Fruit fly (Drosophila melanogaster) whole organism, embryonic: Measurements from ENCODE around the gene CCAP-R.
A peak's percentile ranks its signal among the peaks of the same experiment; 100 is the strongest.

Experiments
- B-H2 ChIP-seq: fragments of 200-800 bp; sonication (Bioruptor generic); optimal IDR thresholded peaks from 2 replicates; lab custom pipeline; 2018; ENCODE audit warnings: missing biosample characterization, mild to moderate bottlenecking, missing genetic modification characterization
- Bdp1 ChIP-seq: fragments of 200-800 bp; sonication (Bioruptor generic); optimal IDR thresholded peaks from 3 replicates; lab custom pipeline; 2016; ENCODE audit warnings: missing biosample characterization, missing genetic modification characterization
- Bgb ChIP-seq: fragments of 200-800 bp; sonication (Bioruptor generic); IDR thresholded peaks from 2 replicates; pipeline ENCODE4 v1.3.6; 2022; ENCODE audit warnings: missing biosample characterization, missing genetic modification characterization; ENCODE audit not compliant: partially characterized antibody
- Blimp-1 ChIP-seq: fragments of 200-800 bp; sonication (Bioruptor generic); optimal IDR thresholded peaks from 3 replicates; lab custom pipeline; 2018; ENCODE audit warnings: missing biosample characterization, missing genetic modification characterization, mild to moderate bottlenecking, moderate library complexity, missing genetic modification reagents
- CG1024 ChIP-seq: fragments of 200-800 bp; sonication (Bioruptor generic); IDR thresholded peaks from 2 replicates; pipeline ENCODE4 v1.3.6; 2022; ENCODE audit warnings: missing biosample characterization, missing genetic modification characterization
- CG10366 ChIP-seq: fragments of 200-800 bp; sonication (Bioruptor generic); IDR thresholded peaks from 2 replicates; pipeline ENCODE4 v1.3.6; 2022; ENCODE audit warnings: missing biosample characterization, missing genetic modification characterization
- CG10431 ChIP-seq: fragments of 200-800 bp; sonication (Bioruptor generic); optimal IDR thresholded peaks from 3 replicates; lab custom pipeline; 2018; ENCODE audit warnings: missing biosample characterization, mild to moderate bottlenecking, missing genetic modification characterization
- CG12299 ChIP-seq: fragments of 200-800 bp; sonication (Bioruptor generic); optimal IDR thresholded peaks from 2 replicates; lab custom pipeline; 2018; ENCODE audit warnings: missing biosample characterization, mild to moderate bottlenecking, missing genetic modification characterization
- CG1233 ChIP-seq: fragments of 200-800 bp; sonication (Bioruptor generic); optimal IDR thresholded peaks from 4 replicates; lab custom pipeline; 2018; ENCODE audit warnings: missing biosample characterization, mild to moderate bottlenecking, missing genetic modification characterization
- CG13775 ChIP-seq: fragments of 200-800 bp; sonication (Bioruptor generic); optimal IDR thresholded peaks from 3 replicates; lab custom pipeline; 2017; ENCODE audit warnings: missing biosample characterization, mild to moderate bottlenecking, missing genetic modification characterization
- CG14050 ChIP-seq: fragments of 200-800 bp; sonication (Bioruptor generic); IDR thresholded peaks from 3 replicates; pipeline ENCODE4 v1.3.6; 2022; ENCODE audit warnings: missing biosample characterization, missing genetic modification characterization
- CG14667 ChIP-seq: fragments of 200-800 bp; sonication (Bioruptor generic); IDR thresholded peaks from 2 replicates; pipeline ENCODE4 v1.3.6; 2022; ENCODE audit warnings: missing biosample characterization, missing genetic modification characterization
- CG17186 ChIP-seq: fragments of 200-800 bp; sonication (Bioruptor generic); optimal IDR thresholded peaks from 3 replicates; lab custom pipeline; 2017; ENCODE audit warnings: missing biosample characterization, missing genetic modification reagents, missing genetic modification characterization
- CG17361 ChIP-seq: fragments of 200-800 bp; sonication (Bioruptor generic); IDR thresholded peaks from 3 replicates; pipeline ENCODE4 v1.3.6; 2022; ENCODE audit warnings: missing biosample characterization, missing genetic modification characterization
- CG2199 ChIP-seq: fragments of 200-800 bp; sonication (Bioruptor generic); IDR thresholded peaks from 3 replicates; pipeline ENCODE4 v1.3.6; 2022; ENCODE audit warnings: missing biosample characterization, missing genetic modification characterization
- CG2712 ChIP-seq: fragments of 200-800 bp; optimal IDR thresholded peaks from 3 replicates; lab custom pipeline; 2019; ENCODE audit warnings: missing biosample characterization, mild to moderate bottlenecking, missing genetic modification characterization, moderate library complexity
- CG32767 ChIP-seq: fragments of 200-800 bp; sonication (Bioruptor generic); IDR thresholded peaks from 2 replicates; pipeline ENCODE4 v1.3.6; 2022; ENCODE audit warnings: missing biosample characterization, missing genetic modification characterization
- CG32772 ChIP-seq: fragments of 200-800 bp; sonication (Bioruptor generic); IDR thresholded peaks from 2 replicates; pipeline ENCODE4 v1.3.6; 2022; ENCODE audit warnings: missing biosample characterization, missing genetic modification characterization
- CG3407 ChIP-seq: fragments of 200-800 bp; sonication (Bioruptor generic); optimal IDR thresholded peaks from 2 replicates; lab custom pipeline; 2018; ENCODE audit warnings: missing biosample characterization, mild to moderate bottlenecking, missing genetic modification characterization
- CG6683 ChIP-seq: fragments of 200-800 bp; sonication (Bioruptor generic); optimal IDR thresholded peaks from 2 replicates; lab custom pipeline; 2017; ENCODE audit warnings: missing biosample characterization, mild to moderate bottlenecking, missing genetic modification characterization, missing genetic modification reagents
- CG7839 ChIP-seq: fragments of 200-800 bp; sonication (Bioruptor generic); optimal IDR thresholded peaks from 3 replicates; lab custom pipeline; 2018; ENCODE audit warnings: missing biosample characterization, mild to moderate bottlenecking, missing genetic modification characterization, moderate library complexity
- CG8765 ChIP-seq: fragments of 200-800 bp; sonication (Bioruptor generic); IDR thresholded peaks from 2 replicates; pipeline ENCODE4 v1.3.6; 2022; ENCODE audit warnings: missing biosample characterization, missing genetic modification characterization
- Camta ChIP-seq: fragments of 200-800 bp; sonication (Bioruptor generic); optimal IDR thresholded peaks from 2 replicates; lab custom pipeline; 2016; ENCODE audit warnings: missing biosample characterization, missing genetic modification characterization
- CrebB ChIP-seq: fragments of 200-800 bp; sonication (Bioruptor generic); optimal IDR thresholded peaks from 3 replicates; lab custom pipeline; 2018; ENCODE audit warnings: missing biosample characterization, mild to moderate bottlenecking, missing genetic modification characterization
- Ets97D ChIP-seq: fragments of 200-800 bp; sonication (Bioruptor generic); optimal IDR thresholded peaks from 3 replicates; lab custom pipeline; 2016; ENCODE audit warnings: missing biosample characterization, missing genetic modification characterization
- Hand ChIP-seq: fragments of 200-800 bp; sonication (Bioruptor generic); optimal IDR thresholded peaks from 2 replicates; lab custom pipeline; 2017; ENCODE audit warnings: mild to moderate bottlenecking, missing biosample characterization, missing genetic modification reagents, missing genetic modification characterization
- HmgZ ChIP-seq: fragments of 200-800 bp; sonication (Bioruptor generic); optimal IDR thresholded peaks from 2 replicates; lab custom pipeline; 2018; ENCODE audit warnings: missing biosample characterization, mild to moderate bottlenecking, missing genetic modification characterization
- Hr3 ChIP-seq: fragments of 200-800 bp; sonication (Bioruptor generic); optimal IDR thresholded peaks from 3 replicates; lab custom pipeline; 2016; ENCODE audit warnings: missing biosample characterization, missing genetic modification characterization
- Kr ChIP-seq: fragments of 200-800 bp; sonication (Bioruptor generic); optimal IDR thresholded peaks from 2 replicates; lab custom pipeline; 2017; ENCODE audit warnings: missing biosample characterization, mild to moderate bottlenecking, missing genetic modification characterization
- Lpt ChIP-seq: fragments of >200 bp; optimal IDR thresholded peaks from 2 replicates; lab custom pipeline; 2018; ENCODE audit warnings: missing biosample characterization, missing genetic modification characterization
- Med ChIP-seq: fragments of 200-800 bp; sonication (Bioruptor generic); peaks from one replicate; lab custom pipeline; 2016; ENCODE audit warnings: missing biosample characterization, missing genetic modification characterization, mild to moderate bottlenecking, inconsistent platforms, moderate library complexity
- PHDP ChIP-seq: fragments of 200-800 bp; sonication (Bioruptor generic); optimal IDR thresholded peaks from 3 replicates; lab custom pipeline; 2018; ENCODE audit warnings: missing biosample characterization, mild to moderate bottlenecking, missing genetic modification characterization, moderate library complexity
- Rfx ChIP-seq: fragments of 200-800 bp; sonication (Bioruptor generic); IDR thresholded peaks from 2 replicates; pipeline ENCODE4 v1.3.6; 2022; ENCODE audit warnings: missing biosample characterization, missing genetic modification characterization
- Rx ChIP-seq: fragments of 200-800 bp; sonication (Bioruptor generic); IDR thresholded peaks from 2 replicates; pipeline ENCODE4 v1.3.6; 2022; ENCODE audit warnings: missing biosample characterization, missing genetic modification characterization
- Spps ChIP-seq: fragments of 200-800 bp; sonication (Bioruptor generic); optimal IDR thresholded peaks from 2 replicates; lab custom pipeline; 2018; ENCODE audit warnings: missing biosample characterization, mild to moderate bottlenecking, missing genetic modification characterization
- Tbp ChIP-seq: fragments of >200 bp; optimal IDR thresholded peaks from 2 replicates; lab custom pipeline; 2018; ENCODE audit warnings: missing biosample characterization, missing genetic modification characterization
- aop ChIP-seq: fragments of 200-800 bp; sonication (Bioruptor generic); IDR thresholded peaks from 2 replicates; pipeline ENCODE4 v1.3.6; 2022; ENCODE audit warnings: missing biosample characterization, missing genetic modification characterization
- cwo ChIP-seq: fragments of 200-800 bp; sonication (Bioruptor generic); optimal IDR thresholded peaks from 3 replicates; lab custom pipeline; 2017; ENCODE audit warnings: missing biosample characterization, missing genetic modification characterization, mild to moderate bottlenecking, moderate library complexity, missing genetic modification reagents
- dysf ChIP-seq: fragments of 200-800 bp; sonication (Bioruptor generic); IDR thresholded peaks from 3 replicates; pipeline ENCODE4 v1.3.6; 2022; ENCODE audit warnings: missing biosample characterization, missing genetic modification characterization
- emc ChIP-seq: fragments of 200-800 bp; sonication (Bioruptor generic); optimal IDR thresholded peaks from 2 replicates; lab custom pipeline; 2016; ENCODE audit warnings: missing biosample characterization, missing genetic modification characterization
- gce ChIP-seq: fragments of 200-800 bp; sonication (Bioruptor generic); IDR thresholded peaks from 3 replicates; pipeline ENCODE4 v1.3.6; 2022; ENCODE audit warnings: missing biosample characterization, missing genetic modification characterization
- gcm ChIP-seq: fragments of 200-800 bp; sonication (Bioruptor generic); optimal IDR thresholded peaks from 2 replicates; lab custom pipeline; 2019; ENCODE audit warnings: missing biosample characterization, mild to moderate bottlenecking, missing genetic modification characterization, moderate library complexity
- insv ChIP-seq, 2 experiments: fragments of 200-800 bp; sonication (Bioruptor generic); optimal IDR thresholded peaks; 3 replicates each; lab custom pipeline; 2016 to 2018; ENCODE audit warnings: missing biosample characterization in 2 of 2, missing genetic modification characterization in 2 of 2
- luna ChIP-seq: fragments of 200-800 bp; sonication (Bioruptor generic); optimal IDR thresholded peaks from 2 replicates; lab custom pipeline; 2016; ENCODE audit warnings: missing biosample characterization, missing genetic modification characterization
- mam ChIP-seq: fragments of 200-800 bp; sonication (Bioruptor generic); optimal IDR thresholded peaks from 3 replicates; lab custom pipeline; 2016; ENCODE audit warnings: missing biosample characterization, missing genetic modification characterization
- nmo ChIP-seq: fragments of 200-800 bp; sonication (Bioruptor generic); optimal IDR thresholded peaks from 2 replicates; lab custom pipeline; 2018; ENCODE audit warnings: missing biosample characterization, mild to moderate bottlenecking, missing genetic modification characterization, moderate library complexity
- pzg ChIP-seq: fragments of 200-800 bp; sonication (Bioruptor generic); optimal IDR thresholded peaks from 3 replicates; lab custom pipeline; 2018; ENCODE audit warnings: missing biosample characterization, mild to moderate bottlenecking, missing genetic modification characterization, moderate library complexity
- sens ChIP-seq: fragments of 200-800 bp; sonication (Bioruptor generic); peaks from one replicate; lab custom pipeline; 2016; ENCODE audit warnings: missing biosample characterization, missing genetic modification characterization
- seq ChIP-seq: fragments of 200-800 bp; sonication (Bioruptor generic); IDR thresholded peaks from 2 replicates; pipeline ENCODE4 v1.3.6; 2022; ENCODE audit warnings: missing biosample characterization, missing genetic modification characterization
- vnd ChIP-seq: fragments of 200-800 bp; sonication (Bioruptor generic); IDR thresholded peaks from 3 replicates; pipeline ENCODE4 v1.3.6; 2022; ENCODE audit warnings: missing biosample characterization, missing genetic modification characterization; ENCODE audit not compliant: partially characterized antibody

Gene CCAP-R

DNA sequence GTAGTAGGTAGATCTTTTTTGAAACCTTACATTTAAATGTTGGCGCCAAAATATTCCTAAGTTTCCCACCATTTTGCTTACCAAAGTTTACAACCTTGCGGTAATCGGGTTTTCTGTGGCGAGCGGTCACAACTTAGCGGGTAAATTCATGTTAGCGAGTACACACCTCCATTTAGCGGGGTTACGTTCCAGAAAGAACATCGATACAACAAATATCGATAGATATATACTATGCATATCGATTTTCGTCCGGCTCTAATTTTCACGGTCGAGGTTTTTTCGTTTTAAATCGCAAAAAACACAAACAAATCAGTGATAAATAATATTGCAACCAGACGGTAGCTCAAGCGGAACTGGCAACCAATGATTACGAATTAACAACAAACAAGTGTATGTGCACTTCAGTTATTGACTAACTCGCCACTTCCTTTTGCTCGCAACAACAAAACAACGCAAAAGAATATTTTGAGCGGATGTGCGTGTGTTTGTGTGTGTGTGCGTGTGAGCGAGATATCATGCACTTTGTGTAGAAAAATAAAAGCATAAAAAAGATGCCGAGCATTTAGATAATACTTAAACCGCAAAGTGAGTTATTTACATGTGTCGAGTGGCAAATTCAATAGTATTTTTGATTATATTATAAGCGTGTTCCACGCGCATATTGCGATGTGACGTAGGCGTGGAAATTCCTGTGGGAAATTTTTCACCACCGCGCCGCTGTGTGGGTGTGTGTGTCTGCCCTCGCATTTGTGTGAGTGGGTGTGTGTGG lies 67.6 kb downstream of the CCAP-R start, which contains the start of gene Lnk (continued):
- TF ChIP-seq CG1233 (GFP tag; lab: Kevin White, UChicago) (no peak), cwo (GFP tag; lab: Kevin White, UChicago) (no peak), CG8765 (peak; percentile 8; the same call in 1 of the 2 replicates), Hand (peak; percentile 12), Kr (GFP tag; lab: Kevin White, UChicago) (no peak), pzg (peak; percentile 98), gce (GFP tag; lab: Robert Waterston, UW) (no peak), CG10366 (GFP tag; lab: Robert Waterston, UW) (no peak), Ets97D (GFP tag; lab: Kevin White, UChicago) (peak; percentile 90), HmgZ (tag; lab: Kevin White, UChicago) (peak; percentile 84), CG17186 (GFP tag; lab: Kevin White, UChicago) (peak; percentile 53), CG3407 (no peak), CG32767 (GFP tag; lab: Robert Waterston, UW) (no peak), nmo (GFP tag; lab: Kevin White, UChicago) (peak; percentile 51), Blimp-1 (GFP tag; lab: Kevin White, UChicago) (no peak), Rfx (peak; percentile 61), CG1024 (no peak), CG13775 (GFP tag; lab: Kevin White, UChicago) (no peak), CG17361 (GFP tag; lab: Robert Waterston, UW) (peak; percentile 28; the same call in 2 of the 3 replicates), insv (GFP tag; optimal IDR thresholded peaks at IDR 0.05; lab: Kevin White, UChicago) (peak in 1 of 2 experiments; percentile 71), CG32772 (GFP tag; lab: Robert Waterston, UW) (no peak), Rx (no peak), CG6683 (no peak), gcm (GFP tag; lab: Kevin White, UChicago) (no peak), Bgb (GFP tag; lab: Robert Waterston, UW) (peak; percentile 96), sens (GFP tag; lab: Kevin White, UChicago) (peak; percentile 69), dysf (no peak), mam (GFP tag; lab: Kevin White, UChicago) (no peak), seq (GFP tag; lab: Robert Waterston, UW) (no peak), Camta (GFP tag; lab: Kevin White, UChicago) (no peak), B-H2 (GFP tag; lab: Kevin White, UChicago) (peak; percentile 47), PHDP (no peak), Lpt (GFP tag; lab: Kevin White, UChicago) (no peak), Hr3 (GFP tag; lab: Kevin White, UChicago) (no peak), Med (peak; percentile 57), CG14667 (GFP tag; lab: Robert Waterston, UW) (no peak), CG14050 (GFP tag; lab: Robert Waterston, UW) (no peak), CG12299 (tag; lab: Kevin White, UChicago) (no peak), CG2712 (tag; lab: Kevin White, UChicago) (peak; percentile 33), vnd (GFP tag; lab: Robert Waterston, UW) (peak; percentile 78), aop (peak; percentile 44; the same call in 1 of the 2 replicates), CrebB (tag; lab: Kevin White, UChicago) (peak; percentile 32), emc (GFP tag; lab: Kevin White, UChicago) (no peak), Bdp1 (no peak), CG10431 (GFP tag; lab: Kevin White, UChicago) (no peak), Spps (tag; lab: Kevin White, UChicago) (no peak), CG2199 (GFP tag; lab: Robert Waterston, UW) (no peak), CG7839 (tag; lab: Kevin White, UChicago) (no peak), luna (GFP tag; lab: Kevin White, UChicago) (no peak), Tbp (GFP tag; lab: Kevin White, UChicago) (no peak)
